Worm (Caenorhabditis elegans): ENCODE measurements around the gene phat-6.

DNA sequence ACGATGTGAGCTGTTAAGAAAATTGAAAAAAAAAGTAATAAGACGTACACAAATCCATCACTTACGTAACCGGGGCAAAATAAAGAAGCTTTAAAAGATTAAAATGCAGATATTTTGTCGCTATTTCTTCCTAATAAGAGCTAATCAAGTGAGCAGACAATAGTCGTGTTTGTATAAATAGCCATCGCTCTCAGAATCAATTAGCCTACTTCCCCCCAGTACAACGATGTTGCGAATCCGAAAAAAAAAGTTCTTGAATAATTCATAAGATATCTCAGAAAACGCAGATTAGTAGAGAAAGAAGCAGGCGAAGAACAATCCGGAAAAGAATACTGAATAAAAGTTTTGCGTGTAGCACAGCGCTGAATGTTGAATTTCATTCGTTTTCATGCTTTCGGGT, 21.1 kb upstream of the phat-6 start:
- TF ChIP-seq lir-3 (tag; optimal IDR thresholded peaks at IDR 0.05) (no peak), nhr-76 (tag; optimal IDR thresholded peaks at IDR 0.05) (no peak), hif-1 (tag; optimal IDR thresholded peaks at IDR 0.05) (no peak), snpc-4 (tag; optimal IDR thresholded peaks at IDR 0.05) (no peak), ama-1 (optimal IDR thresholded peaks at IDR 0.05) (no peak), mdl-1 (tag; optimal IDR thresholded peaks at IDR 0.05) (no peak)

Data from whole organism, L4 larva.